Worm (Caenorhabditis elegans): ENCODE measurements around the gene flp-28.

DNA sequence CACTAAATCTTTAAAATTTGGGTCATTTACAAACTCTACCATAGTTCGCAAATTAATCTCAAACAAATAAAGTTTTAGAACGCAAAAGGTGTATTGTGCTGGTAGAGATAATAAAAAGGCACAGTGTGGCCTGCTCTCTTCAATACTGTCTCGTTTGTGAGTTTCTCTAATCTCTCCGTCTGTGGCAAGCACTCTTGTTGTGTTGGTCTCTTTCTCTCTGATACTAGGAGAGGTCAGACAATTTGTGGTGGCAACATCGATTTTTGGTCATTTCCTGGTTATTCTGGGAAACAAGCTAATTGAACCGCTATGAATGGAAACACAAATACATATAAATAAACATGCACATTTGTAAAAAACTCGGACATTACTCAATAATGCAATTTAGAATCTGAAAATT lies 13.5 kb downstream of the flp-28 start, which contains the start of gene ZC373.5:
- TF ChIP-seq nhr-76 (tag; optimal IDR thresholded peaks at IDR 0.05) (no peak), unc-62 (GFP tag; optimal IDR thresholded peaks at IDR 0.05) (no peak)
